Worm (Caenorhabditis elegans) whole organism, L4/young adult: Measurements from ENCODE around the gene ZK1128.7.
A peak's percentile ranks its signal among the peaks of the same experiment; 100 is the strongest.

Experiments
- W03F9.2 ChIP-seq: fragments of 150-350 bp; optimal IDR thresholded peaks from 2 replicates; lab custom pipeline; 2014; ENCODE audit warnings: missing biosample characterization, missing genetic modification characterization
- dao-5 ChIP-seq: sonication (generic microtip); optimal IDR thresholded peaks from 2 replicates; lab custom pipeline; 2016; ENCODE audit warnings: missing genotype, missing genetic modification characterization, moderate library complexity, missing compliant biosample characterization
- him-1 ChIP-seq: sonication (generic microtip); optimal IDR thresholded peaks from 2 replicates; lab custom pipeline; 2016; ENCODE audit warnings: missing genotype, missing genetic modification reagents, missing genetic modification characterization, missing compliant biosample characterization

ZK1128.7 gene

ce11 chrIII:10136778-10137177 is at the start of gene ZK1128.7:
Gene ZK1128.7 (plus strand): TSS chrIII:10137006.
- TF ChIP-seq him-1 (tag; lab: Kevin White, UChicago) (no peak), dao-5 (tag; lab: Kevin White, UChicago) (no peak), W03F9.2 (tag; lab: Kevin White, UChicago) (no peak)

- TF ChIP-seq dao-5 (tag; lab: Kevin White, UChicago) (no peak), W03F9.2 (tag; lab: Kevin White, UChicago) (no peak), him-1 (tag; lab: Kevin White, UChicago) (no peak)
These were observed 48.3 kb upstream of the ZK1128.7 start, which contains the start of gene hal-2 for ce11 chrIII:10088508-10088981. Gene hal-2 (minus strand): TSS chrIII:10088931.

- TF ChIP-seq dao-5 (tag; lab: Kevin White, UChicago) (no peak), W03F9.2 (tag; lab: Kevin White, UChicago) (no peak), him-1 (tag; lab: Kevin White, UChicago) (no peak)
These were observed 46.1 kb upstream of the ZK1128.7 start, which contains the start of gene gtf-2H2C for ce11 chrIII:10090685-10091084. Gene gtf-2H2C (minus strand): TSS chrIII:10090785.

ce11 chrIII:10093093-10093492 is 43.7 kb upstream of the ZK1128.7 start:
- no peak for TF ChIP-seq him-1 (tag; lab: Kevin White, UChicago)
- no peak for TF ChIP-seq W03F9.2 (tag; lab: Kevin White, UChicago)
- no peak for TF ChIP-seq dao-5 (tag; lab: Kevin White, UChicago)

ce11 chrIII:10094538-10094937 is 42.3 kb upstream of the ZK1128.7 start:
- TF ChIP-seq W03F9.2 (tag; lab: Kevin White, UChicago) (no peak), dao-5 (tag; lab: Kevin White, UChicago) (no peak), him-1 (tag; lab: Kevin White, UChicago) (no peak)

DNA sequence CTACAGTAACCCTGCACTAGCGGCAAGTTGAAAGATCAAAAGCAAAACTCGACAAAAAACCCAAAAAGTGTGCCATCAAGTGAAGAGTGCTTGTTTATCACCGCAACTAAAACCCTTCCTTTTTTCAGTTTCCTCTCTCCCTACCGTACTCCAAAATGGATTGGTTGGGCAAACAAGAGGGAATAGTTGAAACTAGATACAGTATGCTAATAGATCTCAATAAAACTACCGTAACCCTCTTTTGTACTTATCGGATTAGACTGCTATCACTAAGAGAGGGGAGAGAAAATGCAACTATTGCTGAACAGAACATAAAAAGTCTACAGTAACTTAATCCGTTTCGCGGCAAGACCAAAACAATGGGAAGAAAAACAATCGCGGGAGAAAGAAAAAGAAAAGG is 41.4 kb upstream of the ZK1128.7 start:
- TF ChIP-seq W03F9.2 (tag; lab: Kevin White, UChicago) = no peak
- no peak for TF ChIP-seq him-1 (tag; lab: Kevin White, UChicago)
- TF ChIP-seq dao-5 (tag; lab: Kevin White, UChicago) = no peak

DNA sequence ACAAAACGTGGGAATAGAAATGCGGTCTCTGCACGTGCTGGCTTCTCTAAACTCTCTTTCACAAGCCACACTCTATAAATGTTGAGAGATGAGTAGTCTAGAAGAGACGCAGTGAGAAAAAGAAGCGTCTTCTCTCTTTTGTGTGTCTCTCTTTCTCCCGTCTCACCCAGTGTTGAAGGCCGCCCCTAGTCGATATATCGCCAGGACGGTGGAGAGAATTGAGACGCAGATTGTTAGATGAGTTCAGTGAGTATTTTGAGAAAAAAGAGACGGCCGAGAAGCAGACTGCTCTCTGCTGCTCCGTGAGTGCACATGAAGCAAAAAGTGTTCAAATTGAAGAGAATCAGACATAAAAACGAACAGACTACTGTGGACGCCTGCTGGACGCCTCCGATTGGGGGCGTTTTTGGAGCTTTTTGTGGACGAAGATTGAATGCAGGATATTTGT is 40.3 kb upstream of the ZK1128.7 start:
- TF ChIP-seq W03F9.2 (tag; lab: Kevin White, UChicago) (peak; percentile 66), dao-5 (tag; lab: Kevin White, UChicago) (no peak), him-1 (tag; lab: Kevin White, UChicago) (peak; percentile 39)

ce11 chrIII:10097981-10098380 is 38.8 kb upstream of the ZK1128.7 start, which contains the start of gene spop-1:
Gene spop-1 (minus strand): TSS chrIII:10098081.
- TF ChIP-seq him-1 (tag; lab: Kevin White, UChicago) (no peak), W03F9.2 (tag; lab: Kevin White, UChicago) (no peak), dao-5 (tag; lab: Kevin White, UChicago) (no peak)

DNA sequence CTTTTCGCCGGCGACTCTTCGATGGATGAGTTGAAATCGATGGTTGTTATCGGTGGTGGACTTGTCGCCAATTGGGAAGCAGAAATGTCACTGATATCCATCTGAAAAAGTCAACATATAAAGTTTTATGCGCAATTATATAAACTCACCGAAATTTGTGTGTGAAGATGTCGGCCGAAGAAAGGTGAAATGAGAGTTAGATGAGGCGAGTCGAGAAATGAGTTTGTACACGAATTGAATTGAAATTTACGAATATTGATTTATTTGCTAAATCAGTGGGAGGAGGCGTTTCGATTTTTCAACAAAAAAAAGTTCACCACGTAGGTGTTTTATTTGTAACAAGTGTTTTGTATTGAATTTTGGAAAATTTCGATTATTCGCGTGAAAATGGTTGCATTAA is 35.5 kb upstream of the ZK1128.7 start, which contains the start of gene kel-10:
kel-10 (minus strand) TSS at position 101 of the 400 bp plus-strand sequence.
- TF ChIP-seq him-1 (tag; lab: Kevin White, UChicago) (no peak), dao-5 (tag; lab: Kevin White, UChicago) (no peak), W03F9.2 (tag; lab: Kevin White, UChicago) (no peak)

DNA sequence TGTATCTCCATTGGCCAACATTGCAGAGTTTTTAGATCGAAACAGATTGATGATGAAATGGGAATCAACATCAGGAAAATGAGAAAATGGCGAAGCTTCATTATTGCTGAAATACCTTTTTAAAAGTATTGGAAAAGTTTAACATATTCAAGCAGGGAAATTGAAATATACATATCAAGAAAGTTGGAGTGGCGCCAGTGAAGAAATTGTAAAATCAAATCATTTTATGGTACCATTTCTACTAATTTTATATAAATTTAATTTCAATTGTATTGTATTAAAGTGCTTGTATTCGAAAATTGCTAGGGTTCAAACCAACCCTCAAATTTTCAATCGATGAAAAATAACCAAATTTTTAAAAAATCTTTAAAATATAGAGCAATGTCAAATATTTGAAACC is 30.4 kb upstream of the ZK1128.7 start, which contains the start of gene srt-55:
srt-55 (minus strand) TSS at position 101 of the 400 bp plus-strand sequence.
- TF ChIP-seq him-1 (tag; lab: Kevin White, UChicago) (no peak), W03F9.2 (tag; lab: Kevin White, UChicago) (no peak), dao-5 (tag; lab: Kevin White, UChicago) (no peak)

- TF ChIP-seq dao-5 (tag; lab: Kevin White, UChicago) (no peak), him-1 (tag; lab: Kevin White, UChicago) (no peak), W03F9.2 (tag; lab: Kevin White, UChicago) (no peak)
These were observed 27.8 kb upstream of the ZK1128.7 start, which contains the start of gene T16H12.9 for ce11 chrIII:10108995-10109394. Gene T16H12.9 (plus strand): TSS chrIII:10109295.

DNA sequence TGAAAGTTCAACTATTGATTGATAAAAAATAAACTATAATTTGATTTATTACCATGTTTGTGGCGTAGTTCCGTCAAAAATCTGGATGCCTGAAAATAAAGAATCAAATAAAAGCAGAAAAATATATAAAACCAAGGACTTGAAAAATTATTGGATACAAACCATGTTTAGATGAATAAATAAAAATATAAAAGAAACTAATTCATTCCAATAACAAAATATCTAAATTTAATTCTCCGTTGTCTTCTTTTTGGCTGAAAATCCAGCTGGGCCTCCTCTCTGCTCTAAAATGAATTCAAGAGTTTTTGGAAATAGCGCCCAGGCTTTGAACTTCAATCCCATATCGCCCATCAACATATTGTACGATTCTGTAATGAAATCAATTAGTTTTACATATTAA is 23.8 kb upstream of the ZK1128.7 start, which contains the start of gene vps-29:
vps-29 (minus strand) TSS at position 101 of the 400 bp plus-strand sequence.
- no peak for TF ChIP-seq dao-5 (tag; lab: Kevin White, UChicago)
- no peak for TF ChIP-seq W03F9.2 (tag; lab: Kevin White, UChicago)

- TF ChIP-seq W03F9.2 (tag; lab: Kevin White, UChicago) (no peak), him-1 (tag; lab: Kevin White, UChicago) (no peak), dao-5 (tag; lab: Kevin White, UChicago) (no peak)
These were observed 22.1 kb upstream of the ZK1128.7 start, which contains the start of the genes ZK1128.1 and mett-10 for ce11 chrIII:10114662-10115061. Gene ZK1128.1 (minus strand): TSS chrIII:10114760. Gene mett-10 (plus strand): TSS chrIII:10115036.

- TF ChIP-seq dao-5 (tag; lab: Kevin White, UChicago) (no peak), him-1 (tag; lab: Kevin White, UChicago) (no peak), W03F9.2 (tag; lab: Kevin White, UChicago) (no peak)
These were observed 18.0 kb upstream of the ZK1128.7 start, which contains the start of gene ZK1128.3 for ce11 chrIII:10118818-10119217. Gene ZK1128.3 (minus strand): TSS chrIII:10118918.
